Worm (Caenorhabditis elegans) whole organism, late embryonic: ENCODE data around the gene F29F11.20.

Experiments used
- T23F11.4 ChIP-seq: fragments of 200-800 bp; sonication (Bioruptor generic); optimal IDR thresholded peaks from 2 replicates; lab custom pipeline; 2018; ENCODE audit warnings: mild to moderate bottlenecking, missing genetic modification characterization, missing compliant biosample characterization
- ceh-19 ChIP-seq: fragments of 200-800 bp; sonication (Bioruptor generic); optimal IDR thresholded peaks from 2 replicates; lab custom pipeline; 2018; ENCODE audit warnings: mild to moderate bottlenecking, missing genetic modification characterization, missing compliant biosample characterization
- lin-11 ChIP-seq: fragments of 200-800 bp; sonication (Bioruptor generic); optimal IDR thresholded peaks from 2 replicates; lab custom pipeline; 2018; ENCODE audit warnings: mild to moderate bottlenecking, missing genetic modification characterization, missing compliant biosample characterization
- mec-3 ChIP-seq: sonication (generic microtip); optimal IDR thresholded peaks from 2 replicates; lab custom pipeline; 2016; ENCODE audit warnings: borderline replicate concordance, missing genetic modification characterization, missing compliant biosample characterization
- nfya-1 ChIP-seq: sonication (generic microtip); optimal IDR thresholded peaks from 2 replicates; lab custom pipeline; 2017; ENCODE audit warnings: missing genetic modification characterization, mild to moderate bottlenecking, missing compliant biosample characterization, antibody characterized with exemption, moderate library complexity
- nhr-11 ChIP-seq: fragments of 150-350 bp; optimal IDR thresholded peaks from 2 replicates; lab custom pipeline; 2014; ENCODE audit warnings: missing biosample characterization, missing genetic modification characterization
- nhr-232 ChIP-seq: sonication (generic microtip); optimal IDR thresholded peaks from 2 replicates; lab custom pipeline; 2016; ENCODE audit warnings: missing genetic modification characterization, missing compliant biosample characterization
- pha-4 ChIP-seq: fragments of 150-350 bp; optimal IDR thresholded peaks from 2 replicates; lab custom pipeline; 2018; ENCODE audit warnings: missing biosample characterization, missing genetic modification reagents, missing genetic modification characterization
- pqm-1 ChIP-seq: sonication (generic microtip); optimal IDR thresholded peaks from 2 replicates; lab custom pipeline; 2016; ENCODE audit warnings: missing genetic modification characterization, missing compliant biosample characterization
- rnt-1 ChIP-seq: sonication (generic microtip); optimal IDR thresholded peaks from 2 replicates; lab custom pipeline; 2016; ENCODE audit warnings: missing genetic modification characterization, missing compliant biosample characterization
- sox-4 ChIP-seq: sonication (generic microtip); optimal IDR thresholded peaks from 2 replicates; lab custom pipeline; 2017; ENCODE audit warnings: mild to moderate bottlenecking, missing genetic modification characterization, inconsistent platforms, missing compliant biosample characterization
- unc-55 ChIP-seq: sonication (generic microtip); optimal IDR thresholded peaks from 2 replicates; lab custom pipeline; 2017; ENCODE audit warnings: missing biosample characterization, missing genetic modification reagents, missing genetic modification characterization

- TF ChIP-seq ceh-19 (no peak), nhr-232 (tag; lab: Kevin White, UChicago) (no peak), nhr-11 (no peak), pqm-1 (tag; lab: Kevin White, UChicago) (no peak), unc-55 (no peak), T23F11.4 (GFP tag; lab: Kevin White, UChicago) (no peak), nfya-1 (tag; lab: Kevin White, UChicago) (peak; percentile 28), lin-11 (tag; lab: Kevin White, UChicago) (no peak), mec-3 (tag; lab: Kevin White, UChicago) (no peak), sox-4 (no peak), pha-4 (tag; lab: Kevin White, UChicago) (no peak), rnt-1 (tag; lab: Kevin White, UChicago) (no peak)
Observed at ce11 chrV:10677459-10677858, 10.2 kb upstream of the F29F11.20 start.
